Fruit fly (Drosophila melanogaster) Kc167 (cell line): ENCODE results near the gene CG9903.

ENCODE experiments used
- Myc ChIP-seq: fragments of >200 bp; optimal IDR thresholded peaks from 2 replicates; lab custom pipeline; 2017; ENCODE audit warnings: missing external identifiers
- Sin3A ChIP-seq: fragments of >200 bp; optimal IDR thresholded peaks from 2 replicates; lab custom pipeline; 2018; ENCODE audit warnings: missing external identifiers
- h ChIP-seq: fragments of >200 bp; optimal IDR thresholded peaks from 3 replicates; lab custom pipeline; 2018; ENCODE audit warnings: missing external identifiers
- insv ChIP-seq: fragments of >200 bp; optimal IDR thresholded peaks from 3 replicates; lab custom pipeline; 2018; ENCODE audit warnings: missing external identifiers
- psq ChIP-seq: fragments of >200 bp; optimal IDR thresholded peaks from 2 replicates; lab custom pipeline; 2017; ENCODE audit warnings: missing external identifiers
- ttk ChIP-seq: sonication (Bioruptor generic); optimal IDR thresholded peaks from 2 replicates; lab custom pipeline; 2017; ENCODE audit warnings: missing external identifiers

The CG9903 gene

dm6 chrX:16573659-16574058 is 33.0 kb upstream of the CG9903 start:
- TF ChIP-seq Myc (lab: Kevin White, UChicago), result no peak
- TF ChIP-seq psq (lab: Kevin White, UChicago), result no peak
- no peak for TF ChIP-seq h (lab: Kevin White, UChicago)
- no peak for TF ChIP-seq ttk
- no peak for TF ChIP-seq insv (lab: Kevin White, UChicago)
- TF ChIP-seq Sin3A (lab: Kevin White, UChicago), result no peak

- no peak for TF ChIP-seq h (lab: Kevin White, UChicago)
- TF ChIP-seq psq (lab: Kevin White, UChicago), result no peak
- no peak for TF ChIP-seq insv (lab: Kevin White, UChicago)
- TF ChIP-seq ttk, result no peak
- TF ChIP-seq Sin3A (lab: Kevin White, UChicago), result no peak
- no peak for TF ChIP-seq Myc (lab: Kevin White, UChicago)
Measured at dm6 chrX:16570572-16571224, 30.0 kb upstream of the CG9903 start.

- TF ChIP-seq Sin3A (lab: Kevin White, UChicago) (no peak), insv (lab: Kevin White, UChicago) (no peak), Myc (lab: Kevin White, UChicago) (no peak), ttk (no peak), psq (lab: Kevin White, UChicago) (no peak), h (lab: Kevin White, UChicago) (no peak)
Measured at dm6 chrX:16565377-16565776, 24.7 kb upstream of the CG9903 start.

- no peak for TF ChIP-seq Sin3A (lab: Kevin White, UChicago)
- no peak for TF ChIP-seq ttk
- TF ChIP-seq psq (lab: Kevin White, UChicago), result no peak
- TF ChIP-seq Myc (lab: Kevin White, UChicago), result no peak
- TF ChIP-seq insv (lab: Kevin White, UChicago), result no peak
- no peak for TF ChIP-seq h (lab: Kevin White, UChicago)
Measured at dm6 chrX:16562259-16562658, 21.6 kb upstream of the CG9903 start.

- TF ChIP-seq Myc (lab: Kevin White, UChicago) (no peak), h (lab: Kevin White, UChicago) (no peak), insv (lab: Kevin White, UChicago) (no peak), ttk (no peak), psq (lab: Kevin White, UChicago) (no peak), Sin3A (lab: Kevin White, UChicago) (no peak)
Measured at dm6 chrX:16559514-16560510, 19.2 kb upstream of the CG9903 start, which contains the start of gene Pp2B-14D. Pp2B-14D (minus strand) TSS chrX:16560016.

- no peak for TF ChIP-seq insv (lab: Kevin White, UChicago)
- no peak for TF ChIP-seq Myc (lab: Kevin White, UChicago)
- TF ChIP-seq h (lab: Kevin White, UChicago), result no peak
- no peak for TF ChIP-seq ttk
- TF ChIP-seq psq (lab: Kevin White, UChicago), result no peak
Measured at dm6 chrX:16553542-16554182, 13.0 kb upstream of the CG9903 start, which contains the start of gene Arp2. Arp2 (minus strand) TSS chrX:16553968.

- TF ChIP-seq ttk (no peak), Myc (lab: Kevin White, UChicago) (no peak), psq (lab: Kevin White, UChicago) (no peak), h (lab: Kevin White, UChicago) (no peak), Sin3A (lab: Kevin White, UChicago) (no peak), insv (lab: Kevin White, UChicago) (no peak)
Measured at dm6 chrX:16552968-16553417, 12.3 kb upstream of the CG9903 start.

- TF ChIP-seq ttk, result no peak
- no peak for TF ChIP-seq psq (lab: Kevin White, UChicago)
- no peak for TF ChIP-seq h (lab: Kevin White, UChicago)
- TF ChIP-seq Myc (lab: Kevin White, UChicago), result no peak
- TF ChIP-seq insv (lab: Kevin White, UChicago), result no peak
- TF ChIP-seq Sin3A (lab: Kevin White, UChicago), result no peak
Measured at dm6 chrX:16552567-16552966, 11.9 kb upstream of the CG9903 start.

dm6 chrX:16547390-16547789 is 6.7 kb upstream of the CG9903 start, which contains the start of gene CG9902:
CG9902 (minus strand) TSS chrX:16547520.
- TF ChIP-seq Myc (lab: Kevin White, UChicago) (no peak), psq (lab: Kevin White, UChicago) (no peak), ttk (no peak)

dm6 chrX:16533046-16533496 is 7.6 kb downstream of the CG9903 start, which contains the start of gene para:
para (minus strand) TSS chrX:16533096.
- TF ChIP-seq h (lab: Kevin White, UChicago), result no peak
- no peak for TF ChIP-seq Sin3A (lab: Kevin White, UChicago)
- no peak for TF ChIP-seq insv (lab: Kevin White, UChicago)
- TF ChIP-seq Myc (lab: Kevin White, UChicago), result no peak
- TF ChIP-seq ttk, result no peak
- no peak for TF ChIP-seq psq (lab: Kevin White, UChicago)

dm6 chrX:16527203-16527602 is 13.4 kb downstream of the CG9903 start:
- TF ChIP-seq insv (lab: Kevin White, UChicago) (no peak), ttk (no peak), h (lab: Kevin White, UChicago) (no peak), Myc (lab: Kevin White, UChicago) (no peak), psq (lab: Kevin White, UChicago) (no peak), Sin3A (lab: Kevin White, UChicago) (no peak)
